Fruit fly (Drosophila melanogaster) whole organism, pupa: Measurements from ENCODE around the gene FoxP.
"Not testable (repeated sequence)": the region's sequence is repeated elsewhere in the genome, so short reads cannot be mapped to it uniquely, and the experiment has no call there.

Source experiments
- CG10348 ChIP-seq: fragments of 200-800 bp; sonication (Bioruptor generic); IDR thresholded peaks from 2 replicates; pipeline ENCODE4 v1.3.6; 2022; ENCODE audit warnings: missing biosample characterization, missing genetic modification characterization
- CG12605 ChIP-seq: fragments of 200-800 bp; sonication (Bioruptor generic); IDR thresholded peaks from 2 replicates; pipeline ENCODE4 v1.3.6; 2022; ENCODE audit warnings: missing biosample characterization, missing genetic modification characterization
- CG13204 ChIP-seq: fragments of 200-800 bp; sonication (Bioruptor generic); optimal IDR thresholded peaks from 2 replicates; lab custom pipeline; 2018; ENCODE audit warnings: missing biosample characterization, mild to moderate bottlenecking, missing genetic modification characterization, moderate library complexity
- CG14655 ChIP-seq: fragments of 200-800 bp; sonication (Bioruptor generic); optimal IDR thresholded peaks from 3 replicates; lab custom pipeline; 2017; ENCODE audit warnings: mild to moderate bottlenecking, missing biosample characterization, missing genetic modification reagents, missing genetic modification characterization
- CG15710 ChIP-seq: fragments of 200-800 bp; sonication (Bioruptor generic); optimal IDR thresholded peaks from 2 replicates; lab custom pipeline; 2018; ENCODE audit warnings: missing biosample characterization, mild to moderate bottlenecking, missing genetic modification characterization, moderate library complexity
- CG17806 ChIP-seq: fragments of 200-800 bp; sonication (Bioruptor generic); optimal IDR thresholded peaks from 2 replicates; lab custom pipeline; 2018; ENCODE audit warnings: missing biosample characterization, mild to moderate bottlenecking, missing genetic modification characterization, moderate library complexity
- CG32121 ChIP-seq: fragments of 200-800 bp; sonication (Bioruptor generic); IDR thresholded peaks from 2 replicates; pipeline ENCODE4 v1.3.6; 2022; ENCODE audit warnings: missing biosample characterization, missing genetic modification characterization
- CG34367 ChIP-seq: fragments of 200-800 bp; sonication (Bioruptor generic); optimal IDR thresholded peaks from 2 replicates; lab custom pipeline; 2018; ENCODE audit warnings: missing biosample characterization, mild to moderate bottlenecking, missing genetic modification characterization
- CG4496 ChIP-seq: fragments of 200-800 bp; sonication (Bioruptor generic); IDR thresholded peaks from 3 replicates; pipeline ENCODE4 v1.3.6; 2022; ENCODE audit warnings: missing biosample characterization, missing genetic modification characterization
- CG8159 ChIP-seq: fragments of 200-800 bp; sonication (Bioruptor generic); optimal IDR thresholded peaks from 3 replicates; lab custom pipeline; 2018; ENCODE audit warnings: missing biosample characterization, mild to moderate bottlenecking, missing genetic modification characterization, moderate library complexity
- CG8301 ChIP-seq: fragments of 200-800 bp; sonication (Bioruptor generic); optimal IDR thresholded peaks from 2 replicates; lab custom pipeline; 2018; ENCODE audit warnings: missing biosample characterization, mild to moderate bottlenecking, missing genetic modification characterization
- CG9948 ChIP-seq: fragments of 200-800 bp; sonication (Bioruptor generic); optimal IDR thresholded peaks from 2 replicates; lab custom pipeline; 2018; ENCODE audit warnings: missing biosample characterization, mild to moderate bottlenecking, missing genetic modification characterization, moderate library complexity
- D1 ChIP-seq: fragments of 200-800 bp; sonication (Bioruptor generic); optimal IDR thresholded peaks from 2 replicates; lab custom pipeline; 2018; ENCODE audit warnings: missing biosample characterization, mild to moderate bottlenecking, missing genetic modification characterization, moderate library complexity
- EcR ChIP-seq: fragments of 200-800 bp; sonication (Bioruptor generic); optimal IDR thresholded peaks from 3 replicates; lab custom pipeline; 2019; ENCODE audit warnings: missing biosample characterization, missing genetic modification characterization, mild to moderate bottlenecking, moderate library complexity, missing genetic modification reagents
- Ets98B ChIP-seq: fragments of 200-800 bp; sonication (Bioruptor generic); IDR thresholded peaks from 2 replicates; pipeline ENCODE4 v1.3.6; 2022; ENCODE audit warnings: missing biosample characterization, missing genetic modification characterization
- Pif1A ChIP-seq: fragments of 200-800 bp; sonication (Bioruptor generic); optimal IDR thresholded peaks from 3 replicates; lab custom pipeline; 2016; ENCODE audit warnings: missing biosample characterization, missing genetic modification characterization
- Pif1B ChIP-seq: fragments of 200-800 bp; sonication (Bioruptor generic); optimal IDR thresholded peaks from 3 replicates; lab custom pipeline; 2016; ENCODE audit warnings: missing biosample characterization, missing genetic modification characterization
- Snoo ChIP-seq: fragments of 200-800 bp; sonication (Bioruptor generic); optimal IDR thresholded peaks from 3 replicates; lab custom pipeline; 2017; ENCODE audit warnings: missing biosample characterization, mild to moderate bottlenecking, missing genetic modification characterization, inconsistent platforms
- fd96Ca ChIP-seq: fragments of 200-800 bp; sonication (Bioruptor generic); IDR thresholded peaks from 3 replicates; pipeline ENCODE4 v1.3.6; 2022; ENCODE audit warnings: missing biosample characterization, missing genetic modification characterization
- gl ChIP-seq: fragments of 200-800 bp; sonication (Bioruptor generic); optimal IDR thresholded peaks from 2 replicates; lab custom pipeline; 2018; ENCODE audit warnings: missing biosample characterization, mild to moderate bottlenecking, missing genetic modification characterization

FoxP gene

DNA sequence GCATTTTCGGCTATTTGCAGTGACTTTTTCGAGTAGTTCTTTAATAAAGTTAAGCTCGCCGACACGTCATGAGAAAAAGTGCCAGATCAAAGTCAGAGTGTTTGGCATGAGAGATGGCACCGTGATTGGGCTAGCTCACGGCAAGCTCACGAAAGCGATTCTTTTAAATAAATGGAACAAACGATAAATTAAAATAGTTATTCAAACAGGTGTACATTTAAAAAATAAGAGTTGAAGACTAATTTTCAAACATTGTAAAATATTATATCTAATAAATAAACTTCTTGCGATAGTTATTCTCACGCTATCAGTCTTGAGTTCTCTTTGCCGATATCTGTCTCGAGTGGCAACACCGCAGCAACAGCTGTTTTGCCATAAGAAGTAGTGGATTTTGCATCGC lies 45.3 kb downstream of the FoxP start, which contains the start of the genes eca and CG18542:
Gene eca (minus strand): TSS at position 101 of the 400 bp plus-strand sequence.
Gene CG18542 (plus strand): TSS at position 385 of the 400 bp plus-strand sequence.
- not testable (repeated sequence) for TF ChIP-seq CG32121 (GFP tag; lab: Robert Waterston, UW); gl (tag; lab: Kevin White, UChicago); CG8301 (tag; lab: Kevin White, UChicago)

- TF ChIP-seq CG13204 (GFP tag; lab: Kevin White, UChicago) = no peak
- no peak for TF ChIP-seq Pif1B (GFP tag; lab: Kevin White, UChicago)
- no peak for TF ChIP-seq Pif1A (GFP tag; lab: Kevin White, UChicago)
- no peak for TF ChIP-seq CG4496 (GFP tag; lab: Robert Waterston, UW)
- TF ChIP-seq CG15710 (tag; lab: Kevin White, UChicago) = no peak
- TF ChIP-seq CG17806 (tag; lab: Kevin White, UChicago) = no peak
These were observed 46.5 kb downstream of the FoxP start, which contains the start of gene CG9444 for dm6 chr3R:9684125-9684524. Gene CG9444 (minus strand): TSS chr3R:9684264.

DNA sequence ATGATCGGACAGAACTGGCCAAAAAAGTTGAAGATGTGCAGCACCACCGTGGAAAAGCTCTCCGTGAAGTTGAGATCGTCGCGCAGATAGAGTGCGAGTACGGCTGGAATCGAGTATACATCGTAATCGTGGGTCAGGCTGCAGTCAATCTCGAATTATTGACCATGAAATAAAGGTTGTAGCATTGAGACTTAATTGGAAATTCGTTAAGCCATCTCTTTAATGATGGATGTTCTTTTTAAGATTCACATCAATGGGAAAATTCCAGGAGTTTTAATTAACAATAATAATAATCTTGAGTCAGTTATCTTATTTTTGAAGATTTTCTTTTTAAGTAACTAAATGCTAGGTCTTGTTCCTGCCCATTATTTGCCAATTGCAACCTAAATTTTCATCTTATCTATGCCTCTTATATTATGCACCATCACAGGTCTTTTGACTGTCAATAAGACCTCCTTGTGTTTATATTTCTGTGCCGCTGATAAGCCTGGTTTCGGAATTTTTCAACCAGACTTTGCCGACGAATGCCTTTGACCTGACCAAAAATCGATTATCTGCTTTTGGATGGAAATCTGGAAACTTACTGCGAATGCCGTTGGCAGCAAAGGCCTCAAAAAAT lies 47.5 kb downstream of the FoxP start:
- TF ChIP-seq gl (tag; lab: Kevin White, UChicago) (no peak), CG10348 (GFP tag; lab: Robert Waterston, UW) (no peak), Pif1B (GFP tag; lab: Kevin White, UChicago) (no peak), CG8301 (tag; lab: Kevin White, UChicago) (no peak), Snoo (tag; lab: Kevin White, UChicago) (no peak), EcR (GFP tag; lab: Kevin White, UChicago) (no peak), D1 (tag; lab: Kevin White, UChicago) (no peak), fd96Ca (GFP tag; lab: Robert Waterston, UW) (no peak)

- TF ChIP-seq CG4496 (GFP tag; lab: Robert Waterston, UW) = no peak
- TF ChIP-seq CG9948 = no peak
- TF ChIP-seq D1 (tag; lab: Kevin White, UChicago) = no peak
- no peak for TF ChIP-seq CG13204 (GFP tag; lab: Kevin White, UChicago)
- no peak for TF ChIP-seq CG15710 (tag; lab: Kevin White, UChicago)
- TF ChIP-seq CG34367 (tag; lab: Kevin White, UChicago) = no peak
- no peak for TF ChIP-seq CG17806 (tag; lab: Kevin White, UChicago)
- no peak for TF ChIP-seq Snoo (tag; lab: Kevin White, UChicago)
- TF ChIP-seq CG32121 (GFP tag; lab: Robert Waterston, UW) = no peak
- no peak for TF ChIP-seq Pif1B (GFP tag; lab: Kevin White, UChicago)
- TF ChIP-seq Ets98B (GFP tag; lab: Robert Waterston, UW) = no peak
- no peak for TF ChIP-seq gl (tag; lab: Kevin White, UChicago)
- no peak for TF ChIP-seq fd96Ca (GFP tag; lab: Robert Waterston, UW)
- TF ChIP-seq Pif1A (GFP tag; lab: Kevin White, UChicago) = no peak
- TF ChIP-seq CG10348 (GFP tag; lab: Robert Waterston, UW) = no peak
- TF ChIP-seq CG8159 = no peak
- TF ChIP-seq CG14655 (GFP tag; lab: Kevin White, UChicago) = no peak
- TF ChIP-seq EcR (GFP tag; lab: Kevin White, UChicago) = no peak
These were observed 50.9 kb downstream of the FoxP start, which contains the start of gene nmdyn-D7 for dm6 chr3R:9679746-9680145. Gene nmdyn-D7 (plus strand): TSS chr3R:9679939.

DNA sequence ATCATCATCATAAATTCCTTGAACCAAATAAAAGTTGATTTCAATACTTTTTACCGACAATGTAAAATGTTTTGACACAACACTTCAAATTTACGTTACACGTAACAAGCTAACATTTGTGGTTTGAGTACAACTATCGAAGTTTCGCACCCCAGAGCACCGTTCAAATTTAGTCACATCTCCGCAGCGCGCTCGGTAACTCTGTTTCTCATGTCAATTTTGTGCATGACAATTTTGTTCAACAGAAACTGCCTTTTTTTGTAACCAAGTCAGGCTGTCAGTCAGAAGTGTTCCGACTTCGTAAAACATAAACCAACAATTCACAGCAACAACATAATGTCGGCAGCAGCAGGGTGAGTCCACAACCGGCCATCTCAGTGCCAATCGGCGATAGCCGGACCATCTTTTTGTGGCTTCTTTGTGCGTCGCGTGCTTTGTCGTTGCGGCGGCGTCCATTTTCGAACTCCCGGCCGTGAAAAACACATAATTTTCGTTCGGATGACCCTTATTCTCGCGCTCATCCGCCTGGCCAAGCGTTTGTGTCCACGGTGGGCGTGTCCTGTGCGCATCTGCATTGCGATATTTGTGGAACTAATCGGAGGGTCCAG lies 52.8 kb downstream of the FoxP start, which contains the start of gene p23:
Gene p23 (plus strand): TSS at position 194 of the 608 bp plus-strand sequence.
- no peak for TF ChIP-seq CG12605 (GFP tag; lab: Robert Waterston, UW)
- no peak for TF ChIP-seq Snoo (tag; lab: Kevin White, UChicago)
- no peak for TF ChIP-seq CG32121 (GFP tag; lab: Robert Waterston, UW)
- TF ChIP-seq gl (tag; lab: Kevin White, UChicago) = no peak
- no peak for TF ChIP-seq CG34367 (tag; lab: Kevin White, UChicago)
- TF ChIP-seq fd96Ca (GFP tag; lab: Robert Waterston, UW) = no peak
- TF ChIP-seq CG10348 (GFP tag; lab: Robert Waterston, UW) = no peak
- TF ChIP-seq Ets98B (GFP tag; lab: Robert Waterston, UW) = no peak
- no peak for TF ChIP-seq CG13204 (GFP tag; lab: Kevin White, UChicago)
- no peak for TF ChIP-seq Pif1A (GFP tag; lab: Kevin White, UChicago)
